Worm (Caenorhabditis elegans): ENCODE measurements around the gene C25E10.7.

- no peak for TF ChIP-seq W03F9.2 (tag; optimal IDR thresholded peaks at IDR 0.05)
- no peak for TF ChIP-seq him-1 (tag; optimal IDR thresholded peaks at IDR 0.05)
- TF ChIP-seq dao-5 (tag; optimal IDR thresholded peaks at IDR 0.05) = no peak
Measured at ce11 chrV:9041030-9041429, 10.0 kb downstream of the C25E10.7 start, which contains the start of gene cyp-33B1.
